Worm (Caenorhabditis elegans) whole organism, L2 larva: ENCODE results near the gene ula-1.

Experiments
- mab-5 ChIP-seq: fragments of 150-350 bp; optimal IDR thresholded peaks from 2 replicates; lab custom pipeline; 2014; ENCODE audit warnings: missing biosample characterization, missing genetic modification characterization
- nhr-12 ChIP-seq: fragments of 150-350 bp; optimal IDR thresholded peaks from 2 replicates; lab custom pipeline; 2014; ENCODE audit warnings: missing biosample characterization, missing genetic modification characterization
- snpc-4 ChIP-seq: fragments of 150-350 bp; optimal IDR thresholded peaks from 2 replicates; lab custom pipeline; 2014; ENCODE audit warnings: missing biosample characterization, missing genetic modification characterization
- zag-1 ChIP-seq: fragments of 150-350 bp; optimal IDR thresholded peaks from 2 replicates; lab custom pipeline; 2014; ENCODE audit warnings: missing biosample characterization, missing genetic modification characterization

ce11 chrIII:4887291-4887690 lies 32.8 kb downstream of the ula-1 start, which contains the start of gene clec-6:
- TF ChIP-seq snpc-4 (tag; lab: Kevin White, UChicago) (no peak), zag-1 (tag; lab: Kevin White, UChicago) (no peak), mab-5 (no peak), nhr-12 (tag; lab: Kevin White, UChicago) (no peak)
